Worm (Caenorhabditis elegans): Measurements from ENCODE around the gene Y53F4B.11.

The Y53F4B.11 gene

DNA sequence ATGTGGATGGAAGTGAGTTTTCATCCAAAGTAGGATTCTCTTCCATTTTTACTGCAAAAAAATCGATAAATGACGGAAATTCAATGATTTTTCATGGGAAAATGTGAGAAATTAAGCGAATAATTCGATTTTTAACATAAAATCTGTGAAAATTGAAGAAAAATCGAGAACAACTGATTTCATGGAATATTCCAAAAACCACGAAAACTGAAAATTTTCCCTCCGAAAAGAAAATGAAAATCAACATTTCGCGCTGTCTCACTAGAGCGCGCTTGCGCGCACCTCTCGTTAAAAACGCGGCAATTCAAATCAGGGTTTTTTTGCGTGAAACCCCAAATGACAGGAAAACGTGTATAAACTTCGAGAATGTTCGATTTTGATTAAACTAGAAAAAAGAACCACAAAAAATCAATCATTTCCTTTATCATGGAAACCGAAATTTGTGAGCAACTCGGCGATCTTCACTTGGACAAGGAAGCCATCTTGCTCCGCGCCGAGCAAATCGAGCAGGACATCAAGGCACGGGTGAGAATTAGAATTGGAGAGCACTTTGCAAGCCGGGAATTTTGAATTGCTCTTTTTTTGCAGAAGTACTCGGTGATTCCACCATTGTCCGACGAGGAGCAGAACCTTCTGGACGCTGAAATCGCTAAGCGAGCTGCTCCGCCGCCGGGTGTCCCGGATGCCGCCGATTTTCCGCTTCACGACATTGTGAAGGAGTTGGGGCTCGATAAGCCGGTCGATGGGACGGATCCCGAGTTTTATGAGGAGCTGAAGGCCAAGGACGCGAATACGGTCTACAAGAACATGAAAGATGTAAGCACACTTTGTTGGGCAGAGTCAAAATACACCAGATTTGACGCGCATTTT is at the start of gene Y53F4B.11, which contains the start of gene Y53F4B.9:
Y53F4B.11 (plus strand) TSS at position 383 of the 870 bp plus-strand sequence.
Y53F4B.9 (minus strand) TSS at position 51 of the 870 bp plus-strand sequence.
- TF ChIP-seq nhr-179 (tag; optimal IDR thresholded peaks at IDR 0.05): no peak
- TF ChIP-seq attf-3 (GFP tag; conservative IDR thresholded peaks at IDR 0.05): peak; percentile 82
- TF ChIP-seq Y95B8A.8 (GFP tag; IDR thresholded peaks at IDR 0.05): peak; percentile 94
- TF ChIP-seq F33H1.4 (GFP tag; IDR thresholded peaks at IDR 0.05): peak; percentile 88
- no peak for TF ChIP-seq F55B11.4 (tag; optimal IDR thresholded peaks at IDR 0.05; ENCODE audit: borderline replicate concordance, insufficient read depth)
- TF ChIP-seq unc-62 (GFP tag; optimal IDR thresholded peaks at IDR 0.05): no peak
- 0 out of 2 replicates have a peak, but pooled peaks have one; percentile 31 for TF ChIP-seq ztf-25 (GFP tag; IDR thresholded peaks at IDR 0.05)
- TF ChIP-seq lin-40 (tag; optimal IDR thresholded peaks at IDR 0.05): peak; percentile 52
- peak; percentile 88 for TF ChIP-seq ceh-100 (GFP tag; IDR thresholded peaks at IDR 0.05)
- TF ChIP-seq K11D2.4 (GFP tag; IDR thresholded peaks at IDR 0.05): 0 out of 2 replicates have a peak, but pooled peaks have one; percentile 40
- TF ChIP-seq C06A6.2 (GFP tag; conservative IDR thresholded peaks at IDR 0.05): no peak
- TF ChIP-seq nhr-80 (tag; optimal IDR thresholded peaks at IDR 0.05): no peak
- TF ChIP-seq nhr-27 (tag; optimal IDR thresholded peaks at IDR 0.05): no peak
- TF ChIP-seq T07F8.4 (tag; optimal IDR thresholded peaks at IDR 0.05): no peak
- TF ChIP-seq chd-7 (tag; optimal IDR thresholded peaks at IDR 0.05): no peak
- peak; percentile 100 for TF ChIP-seq efl-1 (GFP tag; optimal IDR thresholded peaks at IDR 0.05)
- TF ChIP-seq egrh-3 (GFP tag; IDR thresholded peaks at IDR 0.05): peak; percentile 32; the same call in 1 of the 2 replicates
- TF ChIP-seq F57C9.4 (tag; optimal IDR thresholded peaks at IDR 0.05): no peak
- TF ChIP-seq athp-1 (tag; optimal IDR thresholded peaks at IDR 0.05): peak; percentile 69
- TF ChIP-seq ztf-18 (tag; optimal IDR thresholded peaks at IDR 0.05): no peak
- peak; percentile 92 for TF ChIP-seq B0336.3 (GFP tag; IDR thresholded peaks at IDR 0.05)
- peak; percentile 72 for TF ChIP-seq F23B12.7 (tag; optimal IDR thresholded peaks at IDR 0.05; ENCODE audit: insufficient read depth)
- TF ChIP-seq F37B4.10 (GFP tag; IDR thresholded peaks at IDR 0.05): no peak
- TF ChIP-seq F49E8.2 (tag; optimal IDR thresholded peaks at IDR 0.05; ENCODE audit: insufficient read depth): peak; percentile 88
- TF ChIP-seq Y67H2A.10 (GFP tag; conservative IDR thresholded peaks at IDR 0.05): no peak
- TF ChIP-seq B0261.1 (tag; optimal IDR thresholded peaks at IDR 0.05): peak; percentile 13
- peak; percentile 2 for TF ChIP-seq attf-5 (GFP tag; optimal IDR thresholded peaks at IDR 0.05)
- TF ChIP-seq madf-10 (tag; optimal IDR thresholded peaks at IDR 0.05): no peak
- peak; percentile 87 for TF ChIP-seq snpc-3.4 (tag; optimal IDR thresholded peaks at IDR 0.05)
- TF ChIP-seq atf-7 (tag; optimal IDR thresholded peaks at IDR 0.05): no peak
- TF ChIP-seq F22D6.2 (tag; optimal IDR thresholded peaks at IDR 0.05): no peak
- TF ChIP-seq hrde-1 (tag; optimal IDR thresholded peaks at IDR 0.05; ENCODE audit: borderline replicate concordance): no peak
- TF ChIP-seq attf-6 (GFP tag; IDR thresholded peaks at IDR 0.05): peak; percentile 81
- no peak for TF ChIP-seq somi-1 (GFP tag; optimal IDR thresholded peaks at IDR 0.05)
- TF ChIP-seq hlh-12 (tag; optimal IDR thresholded peaks at IDR 0.05): no peak
- peak; percentile 97 for TF ChIP-seq ceh-91 (GFP tag; IDR thresholded peaks at IDR 0.05)
- TF ChIP-seq B0019.2 (GFP tag; conservative IDR thresholded peaks at IDR 0.05): peak; percentile 95
- peak; percentile 99 for TF ChIP-seq madf-6 (GFP tag; IDR thresholded peaks at IDR 0.05)
- no peak for TF ChIP-seq nfya-2 (GFP tag; IDR thresholded peaks at IDR 0.05)
- no peak for TF ChIP-seq F52B5.7 (tag; optimal IDR thresholded peaks at IDR 0.05)
- peak; percentile 75; the same call in 1 of the 2 replicates for TF ChIP-seq ztf-28 (GFP tag; IDR thresholded peaks at IDR 0.05)
- TF ChIP-seq bed-2 (GFP tag; IDR thresholded peaks at IDR 0.05): 0 out of 2 replicates have a peak, but pooled peaks have one; percentile 49
- TF ChIP-seq tlf-1 (GFP tag; optimal IDR thresholded peaks at IDR 0.05): peak; percentile 90
- no peak for TF ChIP-seq ets-4 (GFP tag; optimal IDR thresholded peaks at IDR 0.05)
- TF ChIP-seq him-1 (tag; optimal IDR thresholded peaks at IDR 0.05): peak; percentile 55
- peak; percentile 87; the same call in 1 of the 2 replicates for TF ChIP-seq pbrm-1 (GFP tag; IDR thresholded peaks at IDR 0.05)
- peak; percentile 67 for TF ChIP-seq ceh-27 (GFP tag; optimal IDR thresholded peaks at IDR 0.05)

All from whole organism, young adult.